Worm (Caenorhabditis elegans): ENCODE results near the gene fbxa-14.
"Not testable (repeated sequence)": the region's sequence is repeated elsewhere in the genome, so short reads cannot be mapped to it uniquely, and the experiment has no call there.

The fbxa-14 gene

ce11 chrIII:1324513-1324912 lies at the start of gene fbxa-14:
fbxa-14 (minus strand) TSS chrIII:1324613.
- TF ChIP-seq lin-13 (tag; optimal IDR thresholded peaks at IDR 0.05) (no peak), ceh-43 (GFP tag; optimal IDR thresholded peaks at IDR 0.05) (no peak), unc-39 (tag; optimal IDR thresholded peaks at IDR 0.05) (no peak), drap-1 (GFP tag; optimal IDR thresholded peaks at IDR 0.05) (no peak), nhr-28 (tag; optimal IDR thresholded peaks at IDR 0.05) (no peak), unc-62 (GFP tag; optimal IDR thresholded peaks at IDR 0.05) (no peak), nhr-2 (tag; optimal IDR thresholded peaks at IDR 0.05) (no peak), elt-3 (tag; optimal IDR thresholded peaks at IDR 0.05) (no peak), unc-120 (tag; optimal IDR thresholded peaks at IDR 0.05; ENCODE audit: poor library complexity, severe bottlenecking) (no peak), hlh-1 (tag; optimal IDR thresholded peaks at IDR 0.05) (no peak), zip-8 (tag; optimal IDR thresholded peaks at IDR 0.05) (no peak), bed-3 (GFP tag; optimal IDR thresholded peaks at IDR 0.05) (no peak), pha-4 (tag; optimal IDR thresholded peaks at IDR 0.05) (no peak), sem-2 (GFP tag; optimal IDR thresholded peaks at IDR 0.05) (no peak), blmp-1 (tag; optimal IDR thresholded peaks at IDR 0.05) (no peak), ztf-11 (tag; optimal IDR thresholded peaks at IDR 0.05) (no peak), M03D4.4 (tag; optimal IDR thresholded peaks at IDR 0.05) (no peak), flh-1 (GFP tag; optimal IDR thresholded peaks at IDR 0.05) (no peak), snpc-4 (tag; optimal IDR thresholded peaks at IDR 0.05) (no peak)

- peak; percentile 82 for TF ChIP-seq hlh-1 (tag; optimal IDR thresholded peaks at IDR 0.05)
- no peak for TF ChIP-seq ceh-83 (GFP tag; optimal IDR thresholded peaks at IDR 0.05)
Measured at ce11 chrIII:1372563-1372962, 48.1 kb upstream of the fbxa-14 start.

ce11 chrIII:1359669-1360068 lies 35.3 kb upstream of the fbxa-14 start, which contains the start of gene Y82E9BR.9:
Y82E9BR.9 (minus strand) TSS chrIII:1359769.
- TF ChIP-seq ceh-43 (GFP tag; optimal IDR thresholded peaks at IDR 0.05) (no peak), nhr-76 (tag; optimal IDR thresholded peaks at IDR 0.05) (no peak), unc-120 (tag; optimal IDR thresholded peaks at IDR 0.05; ENCODE audit: poor library complexity, severe bottlenecking) (no peak), flh-1 (GFP tag; optimal IDR thresholded peaks at IDR 0.05) (no peak), ceh-83 (GFP tag; optimal IDR thresholded peaks at IDR 0.05) (no peak), M03D4.4 (tag; optimal IDR thresholded peaks at IDR 0.05) (no peak), cnd-1 (tag; optimal IDR thresholded peaks at IDR 0.05) (no peak), elt-1 (tag; optimal IDR thresholded peaks at IDR 0.05; ENCODE audit: borderline replicate concordance, insufficient read depth) (no peak), mab-5 (tag; optimal IDR thresholded peaks at IDR 0.05) (no peak)

- TF ChIP-seq lin-32 (GFP tag; optimal IDR thresholded peaks at IDR 0.05); nhr-12 (tag; optimal IDR thresholded peaks at IDR 0.05); bed-3 (GFP tag; optimal IDR thresholded peaks at IDR 0.05): not testable (repeated sequence)
Measured at ce11 chrIII:1357973-1358372, 33.6 kb upstream of the fbxa-14 start, which contains the start of gene Y82E9BR.8. Y82E9BR.8 (minus strand) TSS chrIII:1358073.

- TF ChIP-seq bed-3 (GFP tag; optimal IDR thresholded peaks at IDR 0.05) (no peak), ham-2 (GFP tag; optimal IDR thresholded peaks at IDR 0.05) (no peak), cnd-1 (tag; optimal IDR thresholded peaks at IDR 0.05) (no peak), ces-1 (GFP tag; optimal IDR thresholded peaks at IDR 0.05) (no peak), lsy-2 (tag; optimal IDR thresholded peaks at IDR 0.05) (no peak), tbx-8 (GFP tag; optimal IDR thresholded peaks at IDR 0.05) (no peak), nhr-28 (tag; optimal IDR thresholded peaks at IDR 0.05) (no peak), unc-62 (GFP tag; optimal IDR thresholded peaks at IDR 0.05) (no peak), ceh-43 (GFP tag; optimal IDR thresholded peaks at IDR 0.05) (no peak), unc-39 (tag; optimal IDR thresholded peaks at IDR 0.05) (no peak), mls-2 (tag; optimal IDR thresholded peaks at IDR 0.05) (no peak)
Measured at ce11 chrIII:1355320-1355719, 30.9 kb upstream of the fbxa-14 start, which contains the start of gene Y82E9BL.1. Y82E9BL.1 (minus strand) TSS chrIII:1355420.

- TF ChIP-seq sptf-1 (tag; optimal IDR thresholded peaks at IDR 0.05) (no peak), mep-1 (tag; optimal IDR thresholded peaks at IDR 0.05) (no peak), ceh-39 (tag; optimal IDR thresholded peaks at IDR 0.05) (no peak), mab-5 (tag; optimal IDR thresholded peaks at IDR 0.05) (no peak), elt-3 (tag; optimal IDR thresholded peaks at IDR 0.05) (no peak), sem-2 (GFP tag; optimal IDR thresholded peaks at IDR 0.05) (no peak), pha-4 (tag; optimal IDR thresholded peaks at IDR 0.05) (no peak), unc-62 (GFP tag; optimal IDR thresholded peaks at IDR 0.05) (no peak), zip-8 (tag; optimal IDR thresholded peaks at IDR 0.05) (no peak), lin-13 (tag; optimal IDR thresholded peaks at IDR 0.05) (no peak), lin-32 (GFP tag; optimal IDR thresholded peaks at IDR 0.05) (no peak), nhr-237 (tag; optimal IDR thresholded peaks at IDR 0.05) (no peak), mls-2 (tag; optimal IDR thresholded peaks at IDR 0.05) (no peak)
Measured at ce11 chrIII:1354523-1354922, 30.1 kb upstream of the fbxa-14 start.

Measured in whole organism, mixed stage, embryonic.